Fruit fly (Drosophila melanogaster): ENCODE measurements around the gene CG17271.

The CG17271 gene

dm6 chr3R:20816008-20816407 is 5.6 kb downstream of the CG17271 start, which contains the start of gene Fancd2:
Fancd2 (minus strand) TSS chr3R:20816190.
- TF ChIP-seq Jra (GFP tag; optimal IDR thresholded peaks at IDR 0.05) (no peak), Myc (optimal IDR thresholded peaks at IDR 0.05) (peak; percentile 69)

DNA sequence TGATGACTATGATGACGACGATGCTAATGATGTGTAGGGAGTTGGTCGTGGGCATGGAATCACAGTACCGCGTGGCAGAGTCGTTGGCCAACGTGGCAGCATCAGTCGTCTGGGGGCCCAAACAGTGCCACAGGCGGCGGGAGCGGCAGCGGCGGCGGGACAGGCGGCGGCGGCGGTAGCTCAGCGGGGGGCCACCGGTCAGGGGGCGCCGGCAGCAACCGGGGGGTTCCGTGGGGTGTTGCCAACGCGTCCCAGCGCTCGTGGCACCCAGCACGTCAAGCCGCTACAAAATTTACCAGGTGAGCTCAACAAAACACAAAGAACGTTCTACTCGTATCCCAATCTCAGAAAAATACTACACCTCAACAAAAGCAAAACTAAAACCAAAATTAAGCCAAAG is 19.4 kb downstream of the CG17271 start:
- TF ChIP-seq h (GFP tag; optimal IDR thresholded peaks at IDR 0.05): no peak
- no peak for TF ChIP-seq fru (GFP tag; optimal IDR thresholded peaks at IDR 0.05)
- peak; percentile 98 for TF ChIP-seq Dfd (GFP tag; optimal IDR thresholded peaks at IDR 0.05)

dm6 chr3R:20796949-20797348 is 24.7 kb downstream of the CG17271 start:
- TF ChIP-seq Abd-B (GFP tag; optimal IDR thresholded peaks at IDR 0.05): no peak
- no peak for TF ChIP-seq br (GFP tag; optimal IDR thresholded peaks at IDR 0.05)
- TF ChIP-seq Myc (optimal IDR thresholded peaks at IDR 0.05): no peak
- TF ChIP-seq GATAd (GFP tag; optimal IDR thresholded peaks at IDR 0.05): no peak
- no peak for TF ChIP-seq Sp1 (GFP tag; optimal IDR thresholded peaks at IDR 0.05)
- no peak for TF ChIP-seq psq (GFP tag; optimal IDR thresholded peaks at IDR 0.05)
- TF ChIP-seq CG9705 (GFP tag; optimal IDR thresholded peaks at IDR 0.05): no peak
- TF ChIP-seq rgr (GFP tag; optimal IDR thresholded peaks at IDR 0.05): no peak
- no peak for TF ChIP-seq dmrt93B (GFP tag; optimal IDR thresholded peaks at IDR 0.05)
- TF ChIP-seq Hnf4 (GFP tag; optimal IDR thresholded peaks at IDR 0.05): no peak
- no peak for TF ChIP-seq jim (GFP tag; optimal IDR thresholded peaks at IDR 0.05)
- no peak for TF ChIP-seq CG32264 (GFP tag; optimal IDR thresholded peaks at IDR 0.05)
- TF ChIP-seq CrebA (GFP tag; optimal IDR thresholded peaks at IDR 0.05; ENCODE audit: borderline replicate concordance): no peak

DNA sequence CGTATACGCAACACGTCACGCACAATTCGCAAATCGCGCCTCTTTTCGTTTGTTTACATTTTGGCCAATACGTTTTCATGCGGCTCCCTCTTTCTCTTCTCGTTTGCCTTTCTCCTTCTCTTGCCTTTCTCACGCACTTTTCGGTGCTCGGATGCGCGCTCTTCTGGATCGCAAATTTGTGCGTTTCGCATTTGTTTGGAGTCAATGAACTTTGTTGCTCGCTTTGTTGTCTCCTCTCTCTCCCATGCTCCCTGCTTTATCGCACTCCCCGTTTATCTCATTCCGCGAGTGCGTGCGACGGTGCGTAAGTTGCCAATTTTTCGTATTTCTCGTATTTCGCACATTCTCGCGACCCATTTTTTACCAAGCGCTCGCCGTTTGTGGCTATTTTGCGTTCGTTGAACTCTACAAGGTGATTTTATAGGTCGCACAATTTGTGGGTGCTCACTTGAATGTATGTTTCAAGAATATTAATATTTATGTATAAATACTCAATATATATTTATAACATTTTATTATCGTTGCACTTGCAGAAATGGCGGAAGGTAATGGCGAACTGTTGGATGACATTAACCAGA is 30.3 kb downstream of the CG17271 start:
- TF ChIP-seq psq (GFP tag; optimal IDR thresholded peaks at IDR 0.05): peak; percentile 82
- no peak for TF ChIP-seq CG32264 (GFP tag; optimal IDR thresholded peaks at IDR 0.05)

- TF ChIP-seq Rel (GFP tag; optimal IDR thresholded peaks at IDR 0.05): no peak
- no peak for TF ChIP-seq Rel (tag; optimal IDR thresholded peaks at IDR 0.05)
- TF ChIP-seq CG9705 (GFP tag; optimal IDR thresholded peaks at IDR 0.05): no peak
- TF ChIP-seq dsf (GFP tag; optimal IDR thresholded peaks at IDR 0.05; ENCODE audit: borderline replicate concordance): no peak
- TF ChIP-seq Hr78 (GFP tag; optimal IDR thresholded peaks at IDR 0.05): no peak
- TF ChIP-seq foxo (GFP tag; optimal IDR thresholded peaks at IDR 0.05): no peak
- TF ChIP-seq dl (GFP tag; optimal IDR thresholded peaks at IDR 0.05; ENCODE audit: insufficient read depth in 1 of 2, partially characterized antibody in 2 of 2): no peak
- no peak for TF ChIP-seq pan (optimal IDR thresholded peaks at IDR 0.05)
- TF ChIP-seq woc (GFP tag; optimal IDR thresholded peaks at IDR 0.05): no peak
- TF ChIP-seq lola (GFP tag; optimal IDR thresholded peaks at IDR 0.05): no peak
- TF ChIP-seq CG32264 (GFP tag; optimal IDR thresholded peaks at IDR 0.05): no peak
- no peak for TF ChIP-seq Sp1 (GFP tag; optimal IDR thresholded peaks at IDR 0.05)
- no peak for TF ChIP-seq psq (GFP tag; optimal IDR thresholded peaks at IDR 0.05)
Observed at dm6 chr3R:20790437-20790836, 31.2 kb downstream of the CG17271 start.

dm6 chr3R:20788559-20788958 is 33.1 kb downstream of the CG17271 start:
- TF ChIP-seq Rel (GFP tag; optimal IDR thresholded peaks at IDR 0.05) (no peak), Rel (tag; optimal IDR thresholded peaks at IDR 0.05) (peak; percentile 39), CG32264 (GFP tag; optimal IDR thresholded peaks at IDR 0.05) (no peak), h (GFP tag; optimal IDR thresholded peaks at IDR 0.05) (peak; percentile 29), Vsx2 (GFP tag; optimal IDR thresholded peaks at IDR 0.05; ENCODE audit: partially characterized antibody) (no peak), jim (GFP tag; optimal IDR thresholded peaks at IDR 0.05) (no peak)

Measured in whole organism, wandering third instar larva.